Worm (Caenorhabditis elegans) whole organism, early embryonic: ENCODE data around the gene F46H6.5.

Experiments
- B0310.2 ChIP-seq: sonication (generic microtip); optimal IDR thresholded peaks from 2 replicates; lab custom pipeline; 2016; ENCODE audit warnings: mild to moderate bottlenecking, missing genetic modification characterization, missing compliant biosample characterization
- F13C5.2 ChIP-seq: sonication (generic microtip); optimal IDR thresholded peaks from 2 replicates; lab custom pipeline; 2017; ENCODE audit warnings: mild to moderate bottlenecking, missing genetic modification characterization, inconsistent platforms, missing compliant biosample characterization
- aly-1 ChIP-seq: sonication (generic microtip); optimal IDR thresholded peaks from 2 replicates; lab custom pipeline; 2016; ENCODE audit warnings: missing genetic modification characterization, missing compliant biosample characterization
- ama-1 ChIP-seq: fragments of 150-350 bp; optimal IDR thresholded peaks from 2 replicates; lab custom pipeline; 2014
- ets-7 ChIP-seq: sonication (generic microtip); optimal IDR thresholded peaks from 2 replicates; lab custom pipeline; 2016; ENCODE audit warnings: missing genotype, missing genetic modification characterization, missing compliant biosample characterization
- flt-1 ChIP-seq: fragments of 200-800 bp; sonication (Bioruptor generic); IDR thresholded peaks from 2 replicates; pipeline ENCODE4 v1.3.6; 2022; ENCODE audit warnings: missing genetic modification characterization, missing compliant biosample characterization
- hmbx-1 ChIP-seq: sonication (generic microtip); optimal IDR thresholded peaks from 2 replicates; lab custom pipeline; 2016; ENCODE audit warnings: mild to moderate bottlenecking, missing genetic modification characterization, missing compliant biosample characterization
- hmg-4 ChIP-seq: fragments of 200-800 bp; sonication (Bioruptor generic); optimal IDR thresholded peaks from 2 replicates; lab custom pipeline; 2018; ENCODE audit warnings: mild to moderate bottlenecking, missing genetic modification characterization, missing compliant biosample characterization
- hnd-1 ChIP-seq: sonication (generic microtip); optimal IDR thresholded peaks from 2 replicates; lab custom pipeline; 2016; ENCODE audit warnings: missing genetic modification characterization, missing compliant biosample characterization
- pes-1 ChIP-seq: fragments of 200-800 bp; sonication (Bioruptor generic); IDR thresholded peaks from 2 replicates; pipeline ENCODE4 v1.3.6; 2022; ENCODE audit warnings: missing genetic modification reagents, missing genetic modification characterization, missing compliant biosample characterization
- scrt-1 ChIP-seq: fragments of 200-800 bp; sonication (Bioruptor generic); IDR thresholded peaks from 2 replicates; pipeline ENCODE4 v1.3.6; 2022; ENCODE audit warnings: missing genetic modification characterization, missing compliant biosample characterization
- tbx-11 ChIP-seq: fragments of 200-800 bp; sonication (Bioruptor generic); IDR thresholded peaks from 2 replicates; pipeline ENCODE4 v1.3.6; 2022; ENCODE audit warnings: missing genetic modification characterization, missing compliant biosample characterization
- tbx-37 ChIP-seq: fragments of 200-800 bp; sonication (Bioruptor generic); conservative IDR thresholded peaks from 2 replicates; pipeline ENCODE4 v1.3.6; 2022; ENCODE audit warnings: missing genetic modification reagents, missing genetic modification characterization, missing compliant biosample characterization

DNA sequence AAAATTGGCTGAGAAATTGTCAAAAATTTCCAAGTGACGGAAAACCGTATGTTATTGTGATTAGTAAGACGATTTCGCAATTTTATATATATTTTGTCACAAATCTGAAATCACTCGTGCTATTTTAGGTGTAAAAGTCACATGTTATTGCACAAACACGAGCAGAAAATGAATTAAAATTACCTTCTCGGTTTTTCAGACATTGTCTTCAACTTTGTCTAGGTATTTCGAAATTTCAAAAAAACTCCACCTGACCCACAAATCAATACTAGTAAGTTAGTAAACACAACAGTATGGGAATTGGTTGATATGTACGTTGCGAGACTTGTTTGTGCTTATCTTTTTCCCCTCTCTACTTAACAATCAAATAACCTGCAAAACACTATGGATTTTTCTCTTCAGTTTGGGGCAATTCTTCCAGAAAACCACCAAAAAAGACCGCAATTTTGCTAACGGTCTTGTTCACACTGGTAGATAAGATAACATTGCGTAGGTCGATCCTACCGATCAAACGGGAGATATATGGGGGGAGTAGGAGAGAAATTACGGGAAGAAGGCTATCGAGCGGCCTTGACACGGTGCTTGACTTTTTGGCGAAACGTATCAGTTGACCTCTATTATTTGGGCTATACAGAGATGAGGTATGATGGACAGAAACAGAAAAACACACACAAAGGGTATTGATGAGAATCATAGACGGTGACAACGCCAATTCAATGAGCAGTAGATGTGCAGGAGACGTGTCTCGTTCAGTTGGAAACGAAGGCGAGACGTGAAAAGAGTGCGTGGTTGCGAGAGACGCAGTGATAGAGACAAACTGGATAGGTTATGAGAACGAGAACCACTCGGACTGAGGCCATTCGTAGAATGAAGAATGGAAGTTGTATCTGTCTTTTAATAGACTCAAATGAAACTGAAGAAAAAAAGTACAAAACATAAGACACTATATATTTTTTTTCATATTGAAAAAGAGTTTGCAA lies 30.1 kb upstream of the F46H6.5 start, which contains the start of gene C07A12.7:
- no peak for TF ChIP-seq scrt-1 (GFP tag; lab: Robert Waterston, UW)
- no peak for TF ChIP-seq flt-1 (GFP tag; lab: Robert Waterston, UW)
- no peak for TF ChIP-seq pes-1
- TF ChIP-seq hmbx-1 (tag; lab: Kevin White, UChicago) = no peak
- no peak for TF ChIP-seq ets-7 (tag; lab: Kevin White, UChicago)
- TF ChIP-seq F13C5.2 (tag; lab: Kevin White, UChicago) = no peak
- 0 out of 2 replicates have a peak, but pooled peaks have one; percentile 39 for TF ChIP-seq tbx-11 (GFP tag; lab: Robert Waterston, UW)
- TF ChIP-seq hmg-4 (GFP tag; lab: Kevin White, UChicago) = peak; percentile 32
- no peak for TF ChIP-seq ama-1 (lab: Kevin White, UChicago)
- no peak for TF ChIP-seq hnd-1 (tag; lab: Kevin White, UChicago)
- TF ChIP-seq aly-1 (tag; lab: Kevin White, UChicago) = no peak
- TF ChIP-seq tbx-37 (GFP tag; lab: Robert Waterston, UW) = no peak
- no peak for TF ChIP-seq B0310.2 (tag; lab: Kevin White, UChicago)
